Worm (Caenorhabditis elegans): ENCODE results near the gene zim-3.

Gene zim-3

ce11 chrIV:10558415-10558814, at the start of gene zim-3:
TSS of gene zim-3 (plus strand) at chrIV:10558715.
- TF ChIP-seq skn-1 (tag; optimal IDR thresholded peaks at IDR 0.05) (no peak), unc-39 (tag; optimal IDR thresholded peaks at IDR 0.05) (no peak), nhr-12 (tag; optimal IDR thresholded peaks at IDR 0.05) (no peak), ztf-11 (tag; optimal IDR thresholded peaks at IDR 0.05) (no peak), nhr-237 (tag; optimal IDR thresholded peaks at IDR 0.05) (no peak), lin-15B (tag; optimal IDR thresholded peaks at IDR 0.05) (no peak), lin-39 (tag; optimal IDR thresholded peaks at IDR 0.05) (no peak), nfya-1 (tag; optimal IDR thresholded peaks at IDR 0.05; ENCODE audit: insufficient read depth) (no peak), jun-1 (tag; optimal IDR thresholded peaks at IDR 0.05) (no peak), unc-62 (GFP tag; optimal IDR thresholded peaks at IDR 0.05) (no peak)

ce11 chrIV:10511432-10511831, 47.1 kb upstream of the zim-3 start:
- TF ChIP-seq elt-2 (tag; optimal IDR thresholded peaks at IDR 0.05) (peak; percentile 94), jun-1 (tag; optimal IDR thresholded peaks at IDR 0.05) (peak; percentile 77), nfya-1 (tag; optimal IDR thresholded peaks at IDR 0.05; ENCODE audit: insufficient read depth) (peak; percentile 8), nhr-43 (tag; optimal IDR thresholded peaks at IDR 0.05; ENCODE audit: poor library complexity, severe bottlenecking) (no peak), pqm-1 (tag; optimal IDR thresholded peaks at IDR 0.05) (peak; percentile 90), ceh-82 (tag; optimal IDR thresholded peaks at IDR 0.05) (no peak), pha-4 (tag; optimal IDR thresholded peaks at IDR 0.05) (peak; percentile 84)

ce11 chrIV:10512752-10513151, 45.8 kb upstream of the zim-3 start:
- TF ChIP-seq ceh-82 (tag; optimal IDR thresholded peaks at IDR 0.05) (no peak), nfya-1 (tag; optimal IDR thresholded peaks at IDR 0.05; ENCODE audit: insufficient read depth) (peak; percentile 26), egl-5 (tag; optimal IDR thresholded peaks at IDR 0.05) (peak; percentile 64), lin-39 (tag; optimal IDR thresholded peaks at IDR 0.05) (peak; percentile 45)

ce11 chrIV:10513266-10513665, 45.2 kb upstream of the zim-3 start:
- TF ChIP-seq elt-2 (tag; optimal IDR thresholded peaks at IDR 0.05) (peak; percentile 77), pha-4 (tag; optimal IDR thresholded peaks at IDR 0.05) (peak; percentile 9), jun-1 (tag; optimal IDR thresholded peaks at IDR 0.05) (no peak), mdl-1 (tag; optimal IDR thresholded peaks at IDR 0.05) (no peak), nhr-237 (tag; optimal IDR thresholded peaks at IDR 0.05) (no peak), snpc-4 (tag; optimal IDR thresholded peaks at IDR 0.05) (no peak)

ce11 chrIV:10515128-10515527, 43.4 kb upstream of the zim-3 start, which contains the start of gene C02F4.4:
TSS of gene C02F4.4 (minus strand) at chrIV:10515228.
- TF ChIP-seq egl-5 (tag; optimal IDR thresholded peaks at IDR 0.05) (no peak), skn-1 (tag; optimal IDR thresholded peaks at IDR 0.05) (no peak)

- no peak for TF ChIP-seq unc-62 (GFP tag; optimal IDR thresholded peaks at IDR 0.05)
- TF ChIP-seq fkh-10 (GFP tag; optimal IDR thresholded peaks at IDR 0.05), result no peak
- no peak for TF ChIP-seq pha-4 (tag; optimal IDR thresholded peaks at IDR 0.05)
- no peak for TF ChIP-seq snpc-4 (tag; optimal IDR thresholded peaks at IDR 0.05)
- no peak for TF ChIP-seq nhr-25 (tag; optimal IDR thresholded peaks at IDR 0.05)
- TF ChIP-seq fos-1 (tag; optimal IDR thresholded peaks at IDR 0.05), result no peak
- TF ChIP-seq nhr-28 (tag; optimal IDR thresholded peaks at IDR 0.05), result no peak
- TF ChIP-seq egl-5 (tag; optimal IDR thresholded peaks at IDR 0.05), result no peak
- no peak for TF ChIP-seq lin-15B (tag; optimal IDR thresholded peaks at IDR 0.05)
- no peak for TF ChIP-seq lin-39 (tag; optimal IDR thresholded peaks at IDR 0.05)
- TF ChIP-seq skn-1 (tag; optimal IDR thresholded peaks at IDR 0.05), result no peak
- TF ChIP-seq nhr-77 (tag; optimal IDR thresholded peaks at IDR 0.05), result no peak
- TF ChIP-seq fkh-2 (tag; optimal IDR thresholded peaks at IDR 0.05), result no peak
- TF ChIP-seq mml-1 (tag; optimal IDR thresholded peaks at IDR 0.05), result no peak
- no peak for TF ChIP-seq daf-12 (tag; optimal IDR thresholded peaks at IDR 0.05)
- TF ChIP-seq elt-3 (tag; optimal IDR thresholded peaks at IDR 0.05), result no peak
These were observed 39.9 kb upstream of the zim-3 start for ce11 chrIV:10518652-10519051.

- TF ChIP-seq mml-1 (tag; optimal IDR thresholded peaks at IDR 0.05) (no peak), ztf-4 (tag; optimal IDR thresholded peaks at IDR 0.05) (no peak), nfya-1 (tag; optimal IDR thresholded peaks at IDR 0.05; ENCODE audit: insufficient read depth) (no peak), elt-2 (tag; optimal IDR thresholded peaks at IDR 0.05) (no peak), elt-3 (tag; optimal IDR thresholded peaks at IDR 0.05) (no peak), unc-39 (tag; optimal IDR thresholded peaks at IDR 0.05) (no peak)
These were observed 37.4 kb upstream of the zim-3 start, which contains the start of gene cal-4 for ce11 chrIV:10521106-10521505. TSS of gene cal-4 (plus strand) at chrIV:10521406.
